Worm (Caenorhabditis elegans): Measurements from ENCODE around the gene acly-2.

acly-2 gene

ce11 chrV:13163841-13164240 lies 47.6 kb downstream of the acly-2 start:
- no peak for TF ChIP-seq hlh-30 (tag; optimal IDR thresholded peaks at IDR 0.05; ENCODE audit: insufficient read depth)
- no peak for TF ChIP-seq ceh-6 (GFP tag; optimal IDR thresholded peaks at IDR 0.05)
- TF ChIP-seq fax-1 (tag; optimal IDR thresholded peaks at IDR 0.05): no peak
- no peak for TF ChIP-seq nfya-1 (tag; optimal IDR thresholded peaks at IDR 0.05)
- no peak for TF ChIP-seq dmd-4 (tag; optimal IDR thresholded peaks at IDR 0.05; ENCODE audit: borderline replicate concordance)
- TF ChIP-seq elt-2 (tag; optimal IDR thresholded peaks at IDR 0.05): no peak
- no peak for TF ChIP-seq rnt-1 (tag; optimal IDR thresholded peaks at IDR 0.05)
- no peak for TF ChIP-seq unc-42 (tag; optimal IDR thresholded peaks at IDR 0.05)
- no peak for TF ChIP-seq sox-2 (GFP tag; IDR thresholded peaks at IDR 0.05)

- TF ChIP-seq pax-1 (tag; optimal IDR thresholded peaks at IDR 0.05) (no peak), nhr-232 (tag; optimal IDR thresholded peaks at IDR 0.05) (no peak), ahr-1 (tag; optimal IDR thresholded peaks at IDR 0.05) (no peak), fax-1 (tag; optimal IDR thresholded peaks at IDR 0.05) (no peak), ceh-2 (tag; optimal IDR thresholded peaks at IDR 0.05) (no peak), unc-42 (tag; optimal IDR thresholded peaks at IDR 0.05) (peak; percentile 94), odd-2 (tag; optimal IDR thresholded peaks at IDR 0.05) (no peak)
These were observed 49.0 kb downstream of the acly-2 start for ce11 chrV:13165244-13165643.

ce11 chrV:13166582-13166981 lies 50.3 kb downstream of the acly-2 start:
- peak; percentile 22 for TF ChIP-seq unc-42 (tag; optimal IDR thresholded peaks at IDR 0.05)
- TF ChIP-seq hlh-30 (tag; optimal IDR thresholded peaks at IDR 0.05; ENCODE audit: insufficient read depth): peak; percentile 15
- TF ChIP-seq Y22D7AL.16 (tag; optimal IDR thresholded peaks at IDR 0.05): no peak
